Fruit fly (Drosophila melanogaster): ENCODE measurements around the gene CG12535.
A peak's percentile ranks its signal among the peaks of the same experiment; 100 is the strongest.

The CG12535 gene

DNA sequence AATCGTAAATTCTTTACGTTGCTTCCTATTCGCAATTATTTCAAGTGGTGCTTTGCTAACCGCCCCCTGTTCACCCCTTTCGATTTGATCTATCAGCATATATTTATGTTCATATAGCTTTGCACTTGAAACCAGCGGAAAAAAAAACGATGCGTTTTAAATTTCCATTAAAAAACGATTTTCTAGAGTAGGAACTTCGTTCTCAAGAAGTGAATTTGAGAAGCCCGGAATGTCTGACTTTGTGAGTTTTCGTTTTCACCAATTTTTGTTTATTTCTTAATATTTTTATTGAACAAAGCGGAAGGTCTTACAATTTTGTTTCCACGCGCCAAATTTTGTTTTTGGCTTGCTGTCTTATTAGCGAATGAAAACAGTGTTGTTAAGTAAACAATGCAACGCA, 86.3 kb downstream of the CG12535 start:
- no peak for TF ChIP-seq jim (GFP tag; optimal IDR thresholded peaks at IDR 0.05)
- no peak for TF ChIP-seq Rel (GFP tag; optimal IDR thresholded peaks at IDR 0.05)
- no peak for TF ChIP-seq Rel (tag; optimal IDR thresholded peaks at IDR 0.05)
- TF ChIP-seq Hnf4 (GFP tag; optimal IDR thresholded peaks at IDR 0.05): no peak
- no peak for TF ChIP-seq Vsx2 (GFP tag; optimal IDR thresholded peaks at IDR 0.05; ENCODE audit: partially characterized antibody)
- TF ChIP-seq woc (GFP tag; optimal IDR thresholded peaks at IDR 0.05): no peak
- no peak for TF ChIP-seq Myc (optimal IDR thresholded peaks at IDR 0.05)
- no peak for TF ChIP-seq HLH106 (tag; optimal IDR thresholded peaks at IDR 0.05)
- TF ChIP-seq tai (GFP tag; optimal IDR thresholded peaks at IDR 0.05): no peak
- no peak for TF ChIP-seq Hr83 (GFP tag; optimal IDR thresholded peaks at IDR 0.05; ENCODE audit: poor library complexity, severe bottlenecking)
- no peak for TF ChIP-seq sv (GFP tag; optimal IDR thresholded peaks at IDR 0.05)
- no peak for TF ChIP-seq Mio (GFP tag; optimal IDR thresholded peaks at IDR 0.05)
- TF ChIP-seq foxo (GFP tag; optimal IDR thresholded peaks at IDR 0.05): no peak
- TF ChIP-seq br (GFP tag; optimal IDR thresholded peaks at IDR 0.05): no peak
- no peak for TF ChIP-seq brk (GFP tag; optimal IDR thresholded peaks at IDR 0.05)
- TF ChIP-seq rgr (GFP tag; optimal IDR thresholded peaks at IDR 0.05): no peak

DNA sequence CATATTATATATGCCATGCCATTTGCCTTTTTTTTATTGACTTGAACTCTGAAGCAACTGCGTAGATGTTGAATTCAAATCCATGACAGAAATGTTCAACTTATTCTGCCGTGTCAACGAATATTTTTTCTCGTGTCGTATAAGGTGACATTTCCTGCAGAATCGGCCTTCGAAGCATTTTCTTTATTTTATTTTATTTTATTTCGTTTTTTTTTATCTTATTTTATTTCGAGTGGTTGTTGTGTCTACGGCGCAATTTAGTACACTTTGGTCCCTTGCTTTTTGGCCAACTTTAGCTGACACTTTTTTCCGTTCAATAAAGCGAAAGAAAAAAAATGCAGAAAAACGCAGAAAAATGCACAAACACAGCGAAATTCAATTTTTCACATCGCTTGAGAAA, 87.1 kb downstream of the CG12535 start:
- TF ChIP-seq HLH106 (tag; optimal IDR thresholded peaks at IDR 0.05) (no peak), Rel (GFP tag; optimal IDR thresholded peaks at IDR 0.05) (no peak), Rel (tag; optimal IDR thresholded peaks at IDR 0.05) (no peak), jim (GFP tag; optimal IDR thresholded peaks at IDR 0.05) (no peak), OdsH (GFP tag; optimal IDR thresholded peaks at IDR 0.05) (no peak), fru (GFP tag; optimal IDR thresholded peaks at IDR 0.05) (no peak), br (GFP tag; optimal IDR thresholded peaks at IDR 0.05) (no peak), CrebA (GFP tag; optimal IDR thresholded peaks at IDR 0.05; ENCODE audit: borderline replicate concordance) (no peak), CG9705 (GFP tag; optimal IDR thresholded peaks at IDR 0.05) (no peak), GATAd (GFP tag; optimal IDR thresholded peaks at IDR 0.05) (no peak), sage (GFP tag; optimal IDR thresholded peaks at IDR 0.05) (no peak), tai (GFP tag; optimal IDR thresholded peaks at IDR 0.05) (no peak), Dif (GFP tag; optimal IDR thresholded peaks at IDR 0.05; ENCODE audit: partially characterized antibody) (no peak), psq (GFP tag; optimal IDR thresholded peaks at IDR 0.05) (no peak), rgr (GFP tag; optimal IDR thresholded peaks at IDR 0.05) (no peak), dl (GFP tag; optimal IDR thresholded peaks at IDR 0.05; ENCODE audit: insufficient read depth in 1 of 2, partially characterized antibody in 2 of 2) (no peak)

DNA sequence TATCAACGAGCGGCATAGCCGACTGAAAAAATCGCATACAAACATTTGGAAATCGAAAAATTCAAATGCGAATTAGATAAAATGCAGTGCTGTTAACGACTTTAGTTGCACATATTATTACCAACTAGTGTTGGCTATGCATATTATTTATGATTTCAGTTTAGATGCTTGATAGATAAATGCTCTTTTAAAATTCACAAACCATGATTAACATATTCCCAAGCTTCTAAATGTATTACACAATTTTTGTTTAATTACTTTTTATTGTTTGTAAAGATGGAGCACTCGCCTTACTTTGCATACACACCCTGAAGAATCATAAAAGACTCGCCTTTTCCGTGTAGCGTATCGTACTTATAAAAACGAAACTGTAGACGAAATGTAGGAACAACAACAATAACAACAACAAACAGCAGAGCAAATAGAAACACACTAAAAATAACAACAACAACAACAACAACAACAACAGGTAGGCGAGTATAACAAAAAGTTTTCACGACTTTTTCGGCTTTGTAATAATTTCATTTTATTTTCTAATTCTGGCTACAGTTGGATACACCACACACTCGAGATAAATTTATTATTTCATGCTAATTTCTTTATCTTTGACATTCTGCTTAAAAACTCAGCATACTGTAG, 88.2 kb downstream of the CG12535 start:
- TF ChIP-seq sv (GFP tag; optimal IDR thresholded peaks at IDR 0.05): peak; percentile 53
- no peak for TF ChIP-seq dl (GFP tag; optimal IDR thresholded peaks at IDR 0.05; ENCODE audit: insufficient read depth in 1 of 2, partially characterized antibody in 2 of 2)
- TF ChIP-seq GATAd (GFP tag; optimal IDR thresholded peaks at IDR 0.05): no peak

DNA sequence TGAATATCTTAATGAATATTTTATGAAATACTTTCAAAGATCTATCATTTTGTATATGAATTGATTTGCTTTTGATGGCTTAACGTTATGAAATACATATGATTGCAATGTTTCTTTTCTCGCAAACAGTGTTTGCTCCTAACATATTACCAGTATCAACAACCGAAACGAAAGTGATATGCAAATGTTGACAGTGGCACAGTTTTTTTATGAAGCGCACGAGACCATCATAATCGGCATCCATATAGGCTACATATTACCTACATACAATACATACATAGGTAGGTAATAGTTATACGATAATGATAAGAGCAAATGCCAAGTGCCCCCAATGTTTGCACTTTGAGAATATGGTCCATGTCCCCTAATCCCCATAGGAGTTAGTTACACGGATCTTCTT, 89.9 kb downstream of the CG12535 start:
- TF ChIP-seq GATAd (GFP tag; optimal IDR thresholded peaks at IDR 0.05) (no peak), Hr83 (GFP tag; optimal IDR thresholded peaks at IDR 0.05; ENCODE audit: poor library complexity, severe bottlenecking) (no peak), psq (GFP tag; optimal IDR thresholded peaks at IDR 0.05) (no peak), Hr78 (GFP tag; optimal IDR thresholded peaks at IDR 0.05) (no peak), br (GFP tag; optimal IDR thresholded peaks at IDR 0.05) (no peak), dsf (GFP tag; optimal IDR thresholded peaks at IDR 0.05; ENCODE audit: borderline replicate concordance) (no peak), Sp1 (GFP tag; optimal IDR thresholded peaks at IDR 0.05) (no peak), dmrt93B (GFP tag; optimal IDR thresholded peaks at IDR 0.05) (no peak), h (GFP tag; optimal IDR thresholded peaks at IDR 0.05) (no peak), foxo (GFP tag; optimal IDR thresholded peaks at IDR 0.05) (no peak), ey (GFP tag; optimal IDR thresholded peaks at IDR 0.05) (no peak), usp (GFP tag; optimal IDR thresholded peaks at IDR 0.05) (no peak), brk (GFP tag; optimal IDR thresholded peaks at IDR 0.05) (no peak), CG32264 (GFP tag; optimal IDR thresholded peaks at IDR 0.05) (no peak), CG9705 (GFP tag; optimal IDR thresholded peaks at IDR 0.05) (no peak), jim (GFP tag; optimal IDR thresholded peaks at IDR 0.05) (no peak)
